Worm (Caenorhabditis elegans) whole organism, L1 larva: ENCODE measurements around the gene C53C11.1.

Experiments
- blmp-1 ChIP-seq: fragments of 150-350 bp; optimal IDR thresholded peaks from 2 replicates; lab custom pipeline; 2014; ENCODE audit warnings: missing biosample characterization, missing genetic modification characterization
- elt-2 ChIP-seq: sonication (generic microtip); optimal IDR thresholded peaks from 2 replicates; lab custom pipeline; 2016; ENCODE audit warnings: missing genetic modification characterization, mild to moderate bottlenecking, inconsistent platforms, missing compliant biosample characterization, missing genetic modification reagents
- elt-3 ChIP-seq, 6 experiments: fragments of 150-350 bp in 1 of 6; sonication (generic microtip); optimal IDR thresholded peaks; 2 replicates each; lab custom pipeline; 2017 to 2018; ENCODE audit warnings: missing biosample characterization in 6 of 6, missing genetic modification characterization in 6 of 6, inconsistent platforms in 1 of 6
- nhr-12 ChIP-seq: sonication (generic microtip); optimal IDR thresholded peaks from 2 replicates; lab custom pipeline; 2017; ENCODE audit warnings: missing biosample characterization, missing genetic modification characterization
- nhr-28 ChIP-seq: fragments of 150-350 bp; optimal IDR thresholded peaks from 2 replicates; lab custom pipeline; 2014; ENCODE audit warnings: missing biosample characterization, missing genetic modification characterization
- nhr-85 ChIP-seq: sonication (generic microtip); peaks from one replicate; lab custom pipeline; 2016; ENCODE audit warnings: missing genetic modification characterization, inconsistent platforms, missing compliant biosample characterization
- pqm-1 ChIP-seq: sonication (generic microtip); optimal IDR thresholded peaks from 3 replicates; lab custom pipeline; 2017; ENCODE audit warnings: missing biosample characterization, missing genetic modification characterization
- rnt-1 ChIP-seq: sonication (generic microtip); optimal IDR thresholded peaks from 2 replicates; lab custom pipeline; 2016; ENCODE audit warnings: mild to moderate bottlenecking, missing genetic modification characterization, moderate library complexity, missing compliant biosample characterization
- snpc-4 ChIP-seq: fragments of 150-350 bp; optimal IDR thresholded peaks from 2 replicates; lab custom pipeline; 2014; ENCODE audit warnings: missing biosample characterization, missing genetic modification characterization
- unc-86 ChIP-seq: sonication (generic microtip); optimal IDR thresholded peaks from 2 replicates; lab custom pipeline; 2016; ENCODE audit warnings: missing genetic modification characterization, missing compliant biosample characterization
- vab-15 ChIP-seq: sonication (generic microtip); optimal IDR thresholded peaks from 2 replicates; lab custom pipeline; 2017; ENCODE audit warnings: missing genotype, mild to moderate bottlenecking, missing genetic modification characterization, missing compliant biosample characterization

DNA sequence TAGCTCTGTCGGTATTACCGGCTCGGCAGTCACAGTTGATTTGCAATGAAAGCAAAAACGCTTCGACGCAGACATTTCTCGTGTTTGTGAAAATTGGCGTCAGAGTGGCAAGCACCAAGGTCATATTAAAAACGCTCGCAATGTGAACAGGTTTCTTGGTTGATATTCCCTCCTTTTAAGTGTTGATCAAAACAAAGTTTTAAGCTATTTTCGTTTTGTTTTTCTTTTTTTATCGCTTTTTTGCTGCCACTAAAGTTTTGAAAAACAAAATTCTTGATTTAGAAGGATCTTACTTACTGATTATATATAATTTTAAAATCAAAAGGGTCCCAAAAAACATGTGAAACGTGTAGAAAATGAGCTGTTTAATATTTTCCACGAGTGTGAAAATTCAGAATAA, 45.9 kb upstream of the C53C11.1 start, which contains the start of gene C33E10.8:
- TF ChIP-seq elt-2 (tag; lab: Kevin White, UChicago) (no peak), rnt-1 (tag; lab: Kevin White, UChicago) (no peak), nhr-85 (tag; lab: Kevin White, UChicago) (no peak), nhr-28 (tag; lab: Kevin White, UChicago) (no peak), elt-3 (tag; optimal IDR thresholded peaks at IDR 0.05; lab: Kevin White, UChicago) (no peak), pqm-1 (tag; lab: Kevin White, UChicago) (no peak), vab-15 (no peak), snpc-4 (tag; lab: Kevin White, UChicago) (no peak), unc-86 (no peak), nhr-12 (tag; lab: Kevin White, UChicago) (no peak), blmp-1 (tag; lab: Kevin White, UChicago) (no peak)
